Worm (Caenorhabditis elegans) whole organism, midembryonic: ENCODE measurements around the gene F21D9.2.

Experiments
- T22C8.4 ChIP-seq: fragments of 200-800 bp; sonication (Bioruptor generic); IDR thresholded peaks from 2 replicates; pipeline ENCODE4 v1.3.6; 2022; ENCODE audit warnings: missing genetic modification characterization, missing compliant biosample characterization
- cog-1 ChIP-seq: sonication (generic microtip); optimal IDR thresholded peaks from 2 replicates; lab custom pipeline; 2016; ENCODE audit warnings: missing genetic modification characterization, missing compliant biosample characterization
- flt-1 ChIP-seq: fragments of 200-800 bp; sonication (Bioruptor generic); IDR thresholded peaks from 2 replicates; pipeline ENCODE4 v1.3.6; 2022; ENCODE audit warnings: missing genetic modification characterization, missing compliant biosample characterization
- klf-2 ChIP-seq: fragments of 200-800 bp; sonication (Bioruptor generic); conservative IDR thresholded peaks from 2 replicates; pipeline ENCODE4 v1.3.6; 2022; ENCODE audit warnings: missing genetic modification reagents, missing genetic modification characterization, missing compliant biosample characterization
- med-1 ChIP-seq: sonication (generic microtip); optimal IDR thresholded peaks from 2 replicates; lab custom pipeline; 2017; ENCODE audit warnings: missing genetic modification characterization, mild to moderate bottlenecking, missing compliant biosample characterization, antibody characterized with exemption, missing genetic modification reagents; ENCODE audit not compliant: insufficient read depth
- ref-1 ChIP-seq: fragments of 200-800 bp; sonication (Bioruptor generic); conservative IDR thresholded peaks from 2 replicates; pipeline ENCODE4 v1.3.6; 2022; ENCODE audit warnings: missing genetic modification reagents, missing genetic modification characterization, missing compliant biosample characterization
- tab-1 ChIP-seq: fragments of 200-800 bp; sonication (Bioruptor generic); IDR thresholded peaks from 2 replicates; pipeline ENCODE4 v1.3.6; 2022; ENCODE audit warnings: missing genetic modification characterization, missing compliant biosample characterization
- ztf-23 ChIP-seq: fragments of 200-800 bp; sonication (Bioruptor generic); IDR thresholded peaks from 2 replicates; pipeline ENCODE4 v1.3.6; 2022; ENCODE audit warnings: missing genetic modification reagents, missing genetic modification characterization, missing compliant biosample characterization
- ztf-29 ChIP-seq: fragments of 200-800 bp; sonication (Bioruptor generic); IDR thresholded peaks from 2 replicates; pipeline ENCODE4 v1.3.6; 2022; ENCODE audit warnings: missing genetic modification reagents, missing genetic modification characterization, missing compliant biosample characterization

The F21D9.2 gene

DNA sequence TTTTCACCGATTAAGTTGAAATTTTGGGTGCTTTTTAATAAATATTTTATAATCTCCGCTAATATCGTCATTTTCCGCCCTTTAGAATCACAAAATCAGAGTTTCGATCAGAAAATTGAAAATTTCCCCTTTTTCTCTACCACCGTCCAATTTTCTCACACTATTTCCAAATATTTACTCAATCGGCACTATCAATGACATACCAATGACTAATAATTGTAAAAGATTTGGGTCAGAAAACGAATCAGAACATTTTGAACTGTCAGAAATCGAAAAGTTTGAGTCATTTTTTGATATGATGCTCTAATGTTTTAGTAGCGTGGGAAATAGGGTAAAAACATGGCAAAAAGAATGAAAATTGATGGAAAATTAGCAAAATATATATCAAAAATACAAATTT is 45.1 kb downstream of the F21D9.2 start, which contains the start of gene srr-2:
Gene srr-2, minus strand, starts transcription at position 73 of the 400 bp plus-strand sequence.
- TF ChIP-seq T22C8.4 (GFP tag; lab: Robert Waterston, UW), result no peak
- TF ChIP-seq ref-1, result no peak
- no peak for TF ChIP-seq med-1
- no peak for TF ChIP-seq klf-2 (GFP tag; lab: Robert Waterston, UW)
- TF ChIP-seq tab-1, result no peak
- TF ChIP-seq ztf-29 (GFP tag; lab: Robert Waterston, UW), result no peak

DNA sequence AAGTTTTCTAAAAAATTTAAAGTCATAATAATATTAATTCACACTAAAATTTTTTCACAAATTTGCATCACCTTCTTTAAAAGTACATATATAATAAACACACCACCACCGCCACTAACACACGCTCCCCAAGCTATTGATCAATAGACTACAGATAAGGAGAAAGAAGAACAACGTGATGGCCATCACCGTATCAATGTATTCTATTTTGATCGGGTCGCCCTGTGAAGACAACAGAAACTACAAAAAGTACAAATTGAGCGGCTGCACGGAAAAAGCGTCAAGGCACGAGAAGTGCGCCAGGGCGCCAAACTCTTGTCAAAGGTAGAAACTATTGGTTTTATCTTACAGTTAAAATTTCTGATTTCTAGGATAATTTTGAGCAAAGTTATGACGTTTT is 49.9 kb downstream of the F21D9.2 start:
- TF ChIP-seq flt-1 (GFP tag; lab: Robert Waterston, UW) (no peak), ref-1 (no peak)

DNA sequence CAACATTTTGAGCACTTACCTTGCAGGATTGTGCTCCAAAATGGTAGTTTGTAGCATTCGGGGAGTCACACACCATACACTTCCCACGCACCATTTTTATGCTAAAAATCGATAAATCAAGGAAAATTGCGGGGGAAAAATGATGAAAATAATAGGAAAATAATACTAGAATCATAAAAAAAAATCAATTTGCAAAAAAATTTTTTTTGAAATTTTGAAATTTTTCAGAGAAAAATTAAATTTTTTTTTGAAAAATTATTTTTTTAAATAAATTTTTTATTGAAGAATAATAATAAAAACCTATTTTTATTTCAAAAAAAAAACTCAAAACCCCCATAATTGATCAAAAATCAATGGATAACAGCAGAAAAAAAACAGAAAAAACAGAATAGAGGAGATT is 50.5 kb downstream of the F21D9.2 start, which contains the start of gene nhr-79:
Gene nhr-79, minus strand, starts transcription at position 101 of the 400 bp plus-strand sequence.
- TF ChIP-seq ztf-23 (GFP tag; lab: Robert Waterston, UW) (no peak), klf-2 (GFP tag; lab: Robert Waterston, UW) (no peak), ztf-29 (GFP tag; lab: Robert Waterston, UW) (no peak), flt-1 (GFP tag; lab: Robert Waterston, UW) (no peak), ref-1 (no peak), med-1 (no peak), cog-1 (tag; lab: Kevin White, UChicago) (no peak), tab-1 (no peak), T22C8.4 (GFP tag; lab: Robert Waterston, UW) (no peak)
